Fruit fly (Drosophila melanogaster): Measurements from ENCODE around the gene RpS30.

- no peak for TF ChIP-seq CG8632 (GFP tag; optimal IDR thresholded peaks at IDR 0.05)
- no peak for TF ChIP-seq CG6792 (GFP tag; optimal IDR thresholded peaks at IDR 0.05)
- no peak for TF ChIP-seq CG11762 (GFP tag; optimal IDR thresholded peaks at IDR 0.05; ENCODE audit: insufficient read depth)
- no peak for TF ChIP-seq CG9139 (GFP tag; optimal IDR thresholded peaks at IDR 0.05)
- TF ChIP-seq achi (GFP tag; optimal IDR thresholded peaks at IDR 0.05), result no peak
- TF ChIP-seq OdsH (GFP tag; optimal IDR thresholded peaks at IDR 0.05), result no peak
- no peak for TF ChIP-seq Met (GFP tag; optimal IDR thresholded peaks at IDR 0.05)
- no peak for TF ChIP-seq dac (GFP tag; optimal IDR thresholded peaks at IDR 0.05)
- no peak for TF ChIP-seq Sox102F (GFP tag; optimal IDR thresholded peaks at IDR 0.05)
- no peak for TF ChIP-seq eg (GFP tag; IDR thresholded peaks at IDR 0.05)
Observed at dm6 chr3R:20891495-20891894, 41.2 kb downstream of the RpS30 start.
